Worm (Caenorhabditis elegans): ENCODE results near the gene dlat-1.

- TF ChIP-seq D2030.7 (GFP tag; IDR thresholded peaks at IDR 0.05) (no peak), hmg-20 (GFP tag; IDR thresholded peaks at IDR 0.05) (no peak), ztf-3 (GFP tag; optimal IDR thresholded peaks at IDR 0.05) (no peak), lin-35 (GFP tag; optimal IDR thresholded peaks at IDR 0.05) (no peak), akir-1 (GFP tag; optimal IDR thresholded peaks at IDR 0.05) (no peak), ztf-22 (GFP tag; optimal IDR thresholded peaks at IDR 0.05) (no peak), let-526 (GFP tag; IDR thresholded peaks at IDR 0.05) (no peak), ama-1 (optimal IDR thresholded peaks at IDR 0.05) (no peak), ama-1 (GFP tag; optimal IDR thresholded peaks at IDR 0.05) (no peak), dpl-1 (GFP tag; optimal IDR thresholded peaks at IDR 0.05) (no peak), repo-1 (tag; optimal IDR thresholded peaks at IDR 0.05) (no peak), madf-3 (GFP tag; IDR thresholded peaks at IDR 0.05) (no peak)
Observed at ce11 chrV:14423268-14423667, 23.8 kb downstream of the dlat-1 start, which contains the start of gene rpoa-12.
